Worm (Caenorhabditis elegans) whole organism, mixed stage, embryonic: ENCODE data around the gene srt-33.

Source experiments
- blmp-1 ChIP-seq: fragments of 150-350 bp; optimal IDR thresholded peaks from 2 replicates; lab custom pipeline; 2014; ENCODE audit warnings: missing biosample characterization, missing genetic modification characterization
- ces-1 ChIP-seq: fragments of 150-350 bp; optimal IDR thresholded peaks from 2 replicates; lab custom pipeline; 2014; ENCODE audit warnings: missing biosample characterization, missing genetic modification reagents, missing genetic modification characterization
- cnd-1 ChIP-seq: fragments of 200-800 bp; sonication (Bioruptor generic); optimal IDR thresholded peaks from 2 replicates; lab custom pipeline; 2018; ENCODE audit warnings: mild to moderate bottlenecking, missing genetic modification characterization, missing compliant biosample characterization
- elt-1 ChIP-seq: sonication (generic microtip); optimal IDR thresholded peaks from 2 replicates; lab custom pipeline; 2017; ENCODE audit warnings: missing genetic modification characterization, mild to moderate bottlenecking, missing compliant biosample characterization, antibody characterized with exemption, moderate library complexity, borderline replicate concordance; ENCODE audit not compliant: insufficient read depth
- flh-1 ChIP-seq: fragments of 200-800 bp; sonication (Bioruptor generic); optimal IDR thresholded peaks from 2 replicates; lab custom pipeline; 2018; ENCODE audit warnings: mild to moderate bottlenecking, missing genetic modification characterization, moderate library complexity, missing compliant biosample characterization
- mab-5 ChIP-seq: fragments of 150-350 bp; optimal IDR thresholded peaks from 2 replicates; lab custom pipeline; 2014; ENCODE audit warnings: missing biosample characterization, missing genetic modification characterization
- nhr-2 ChIP-seq: fragments of 150-350 bp; optimal IDR thresholded peaks from 2 replicates; lab custom pipeline; 2014; ENCODE audit warnings: missing biosample characterization, missing genetic modification characterization
- nhr-237 ChIP-seq: fragments of 150-350 bp; optimal IDR thresholded peaks from 2 replicates; lab custom pipeline; 2014; ENCODE audit warnings: missing biosample characterization, missing genetic modification characterization
- nhr-76 ChIP-seq: sonication (generic microtip); optimal IDR thresholded peaks from 2 replicates; lab custom pipeline; 2017; ENCODE audit warnings: missing biosample characterization, missing genetic modification characterization
- snpc-4 ChIP-seq: fragments of 150-350 bp; optimal IDR thresholded peaks from 2 replicates; lab custom pipeline; 2014; ENCODE audit warnings: missing biosample characterization, missing genetic modification characterization
- ztf-11 ChIP-seq: fragments of 150-350 bp; optimal IDR thresholded peaks from 2 replicates; lab custom pipeline; 2014; ENCODE audit warnings: missing biosample characterization, missing genetic modification characterization

DNA sequence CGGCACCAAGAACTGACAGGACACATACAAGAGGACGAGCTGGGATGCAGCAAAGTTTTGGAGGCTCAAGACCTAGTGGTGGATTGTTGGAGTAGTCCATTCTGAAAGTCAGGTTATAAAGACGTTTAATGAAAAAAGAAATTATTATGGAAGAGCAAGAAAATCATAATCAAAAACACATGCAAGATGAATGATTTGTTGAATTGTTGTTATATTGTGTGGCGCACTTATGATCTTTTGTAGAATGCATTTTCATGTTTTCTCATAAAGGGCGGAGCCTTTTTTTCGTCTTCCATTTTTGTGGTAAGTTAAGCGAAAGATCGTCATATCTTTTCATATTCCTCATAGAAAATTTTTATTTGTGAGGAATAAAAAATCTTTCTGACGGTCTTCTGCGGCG is 36.8 kb upstream of the srt-33 start, which contains the start of gene F47B8.2:
- no peak for TF ChIP-seq elt-1 (tag; lab: Kevin White, UChicago)
- no peak for TF ChIP-seq nhr-2 (tag; lab: Kevin White, UChicago)
- no peak for TF ChIP-seq ces-1 (GFP tag; lab: Kevin White, UChicago)
- TF ChIP-seq blmp-1, result no peak
- no peak for TF ChIP-seq nhr-237
- no peak for TF ChIP-seq snpc-4 (tag; lab: Kevin White, UChicago)
- no peak for TF ChIP-seq mab-5 (tag; lab: Kevin White, UChicago)
- TF ChIP-seq ztf-11, result no peak
- TF ChIP-seq nhr-76, result no peak
- no peak for TF ChIP-seq flh-1 (GFP tag; lab: Kevin White, UChicago)
- TF ChIP-seq cnd-1, result no peak
